Fruit fly (Drosophila melanogaster) whole organism, embryonic: ENCODE results near the gene CG18577.

Experiments used
- Antp ChIP-seq: fragments of 200-800 bp; sonication (Bioruptor generic); optimal IDR thresholded peaks from 3 replicates; lab custom pipeline; 2016; ENCODE audit warnings: missing biosample characterization, missing genetic modification characterization
- CG10462 ChIP-seq: fragments of 200-800 bp; sonication (Bioruptor generic); optimal IDR thresholded peaks from 2 replicates; lab custom pipeline; 2016; ENCODE audit warnings: missing biosample characterization, missing genetic modification characterization
- CG10959 ChIP-seq: fragments of 200-800 bp; sonication (Bioruptor generic); IDR thresholded peaks from 2 replicates; pipeline ENCODE4 v1.3.6; 2022; ENCODE audit warnings: missing biosample characterization, missing genetic modification characterization
- CG10979 ChIP-seq: fragments of 200-800 bp; sonication (Bioruptor generic); optimal IDR thresholded peaks from 2 replicates; lab custom pipeline; 2018; ENCODE audit warnings: missing biosample characterization, mild to moderate bottlenecking, missing genetic modification characterization, moderate library complexity
- CG14014 ChIP-seq: fragments of 200-800 bp; sonication (Bioruptor generic); IDR thresholded peaks from 2 replicates; pipeline ENCODE4 v1.3.6; 2022; ENCODE audit warnings: missing biosample characterization, missing genetic modification characterization
- CG14050 ChIP-seq: fragments of 200-800 bp; sonication (Bioruptor generic); IDR thresholded peaks from 3 replicates; pipeline ENCODE4 v1.3.6; 2022; ENCODE audit warnings: missing biosample characterization, missing genetic modification characterization
- CG15601 ChIP-seq: fragments of 200-800 bp; sonication (Bioruptor generic); optimal IDR thresholded peaks from 3 replicates; lab custom pipeline; 2019; ENCODE audit warnings: missing biosample characterization, mild to moderate bottlenecking, missing genetic modification characterization, moderate library complexity
- CG17328 ChIP-seq: fragments of 200-800 bp; sonication (Bioruptor generic); IDR thresholded peaks from 2 replicates; pipeline ENCODE4 v1.3.6; 2022; ENCODE audit warnings: missing biosample characterization, missing genetic modification characterization
- CG2202 ChIP-seq: fragments of 200-800 bp; sonication (Bioruptor generic); optimal IDR thresholded peaks from 2 replicates; lab custom pipeline; 2018; ENCODE audit warnings: missing biosample characterization, mild to moderate bottlenecking, missing genetic modification characterization
- CG3163 ChIP-seq: fragments of 200-800 bp; sonication (Bioruptor generic); optimal IDR thresholded peaks from 3 replicates; lab custom pipeline; 2016; ENCODE audit warnings: missing biosample characterization, missing genetic modification characterization
- CG3281 ChIP-seq: fragments of 200-800 bp; sonication (Bioruptor generic); optimal IDR thresholded peaks from 3 replicates; lab custom pipeline; 2017; ENCODE audit warnings: missing biosample characterization, mild to moderate bottlenecking, missing genetic modification characterization
- CG3847 ChIP-seq: fragments of 200-800 bp; sonication (Bioruptor generic); IDR thresholded peaks from 2 replicates; pipeline ENCODE4 v1.3.6; 2022; ENCODE audit warnings: missing biosample characterization, missing genetic modification characterization
- CG4404 ChIP-seq: fragments of 200-800 bp; sonication (Bioruptor generic); IDR thresholded peaks from 2 replicates; pipeline ENCODE4 v1.3.6; 2022; ENCODE audit warnings: missing biosample characterization, missing genetic modification characterization
- CG4730 ChIP-seq: fragments of 200-800 bp; sonication (Bioruptor generic); IDR thresholded peaks from 2 replicates; pipeline ENCODE4 v1.3.6; 2022; ENCODE audit warnings: missing biosample characterization, missing genetic modification characterization
- CG5953 ChIP-seq: fragments of 200-800 bp; sonication (Bioruptor generic); IDR thresholded peaks from 2 replicates; pipeline ENCODE4 v1.3.6; 2022; ENCODE audit warnings: missing biosample characterization, missing genetic modification characterization
- CG6765 ChIP-seq: fragments of 200-800 bp; sonication (Bioruptor generic); optimal IDR thresholded peaks from 3 replicates; lab custom pipeline; 2017; ENCODE audit warnings: missing biosample characterization, mild to moderate bottlenecking, missing genetic modification characterization
- CG7271 ChIP-seq: fragments of 200-800 bp; sonication (Bioruptor generic); optimal IDR thresholded peaks from 2 replicates; lab custom pipeline; 2018; ENCODE audit warnings: missing biosample characterization, mild to moderate bottlenecking, missing genetic modification characterization, moderate library complexity
- CG7745 ChIP-seq: fragments of 200-800 bp; sonication (Bioruptor generic); optimal IDR thresholded peaks from 2 replicates; lab custom pipeline; 2018; ENCODE audit warnings: missing biosample characterization, mild to moderate bottlenecking, missing genetic modification characterization, moderate library complexity
- CG8478 ChIP-seq: fragments of >200 bp; optimal IDR thresholded peaks from 2 replicates; lab custom pipeline; 2018
- Chrac-16 ChIP-seq: fragments of 200-800 bp; sonication (Bioruptor generic); optimal IDR thresholded peaks from 3 replicates; lab custom pipeline; 2016; ENCODE audit warnings: missing biosample characterization, missing genetic modification characterization
- Dbx ChIP-seq: fragments of 200-800 bp; sonication (Bioruptor generic); IDR thresholded peaks from 3 replicates; pipeline ENCODE4 v1.3.6; 2022; ENCODE audit warnings: missing biosample characterization, missing genetic modification characterization
- Dip2 ChIP-seq: fragments of 200-800 bp; sonication (Bioruptor generic); IDR thresholded peaks from 2 replicates; pipeline ENCODE4 v1.3.6; 2022; ENCODE audit warnings: missing biosample characterization, missing genetic modification characterization
- Doc2 ChIP-seq: fragments of 200-800 bp; sonication (Bioruptor generic); IDR thresholded peaks from 2 replicates; pipeline ENCODE4 v1.3.6; 2022; ENCODE audit warnings: missing biosample characterization, missing genetic modification characterization
- Dp ChIP-seq: fragments of 200-800 bp; sonication (Bioruptor generic); optimal IDR thresholded peaks from 2 replicates; lab custom pipeline; 2018; ENCODE audit warnings: missing biosample characterization, mild to moderate bottlenecking, missing genetic modification characterization, moderate library complexity
- GATAe ChIP-seq: fragments of 200-800 bp; sonication (Bioruptor generic); conservative IDR thresholded peaks from 2 replicates; pipeline ENCODE4 v1.3.6; 2022; ENCODE audit warnings: missing biosample characterization, missing genetic modification characterization
- Hey ChIP-seq: fragments of 200-800 bp; sonication (Bioruptor generic); optimal IDR thresholded peaks from 3 replicates; lab custom pipeline; 2018; ENCODE audit warnings: missing biosample characterization, mild to moderate bottlenecking, missing genetic modification characterization
- Lpt ChIP-seq: fragments of >200 bp; optimal IDR thresholded peaks from 2 replicates; lab custom pipeline; 2018; ENCODE audit warnings: missing biosample characterization, missing genetic modification characterization
- Max ChIP-seq: fragments of 200-800 bp; sonication (Bioruptor generic); optimal IDR thresholded peaks from 2 replicates; lab custom pipeline; 2016; ENCODE audit warnings: missing biosample characterization, mild to moderate bottlenecking, missing genetic modification characterization
- Mes4 ChIP-seq: fragments of 200-800 bp; sonication (Bioruptor generic); optimal IDR thresholded peaks from 2 replicates; lab custom pipeline; 2016; ENCODE audit warnings: missing biosample characterization, missing genetic modification characterization
- Myb ChIP-seq: fragments of 200-800 bp; sonication (Bioruptor generic); optimal IDR thresholded peaks from 2 replicates; lab custom pipeline; 2016; ENCODE audit warnings: missing biosample characterization, missing genetic modification characterization
- NC2α ChIP-seq: fragments of 200-800 bp; sonication (Bioruptor generic); optimal IDR thresholded peaks from 2 replicates; lab custom pipeline; 2016; ENCODE audit warnings: missing biosample characterization, missing genetic modification characterization
- NK7.1 ChIP-seq: fragments of 200-800 bp; sonication (Bioruptor generic); optimal IDR thresholded peaks from 3 replicates; lab custom pipeline; 2016; ENCODE audit warnings: missing biosample characterization, missing genetic modification characterization
- Poxn ChIP-seq: fragments of 200-800 bp; sonication (Bioruptor generic); IDR thresholded peaks from 2 replicates; pipeline ENCODE4 v1.3.6; 2022; ENCODE audit warnings: missing biosample characterization, missing genetic modification characterization
- TFAM ChIP-seq: fragments of 200-800 bp; sonication (Bioruptor generic); optimal IDR thresholded peaks from 2 replicates; lab custom pipeline; 2017; ENCODE audit warnings: missing biosample characterization, missing genetic modification characterization, inconsistent platforms
- ato ChIP-seq: fragments of 200-800 bp; sonication (Bioruptor generic); IDR thresholded peaks from 2 replicates; pipeline ENCODE4 v1.3.6; 2022; ENCODE audit warnings: missing biosample characterization, missing genetic modification characterization; ENCODE audit not compliant: partially characterized antibody
- bab2 ChIP-seq: fragments of 200-800 bp; sonication (Bioruptor generic); optimal IDR thresholded peaks from 2 replicates; lab custom pipeline; 2016; ENCODE audit warnings: missing biosample characterization, missing genetic modification characterization
- bbx ChIP-seq: fragments of 200-800 bp; sonication (Bioruptor generic); IDR thresholded peaks from 2 replicates; pipeline ENCODE4 v1.3.6; 2022; ENCODE audit warnings: missing biosample characterization, missing genetic modification characterization; ENCODE audit not compliant: partially characterized antibody
- chif ChIP-seq, 2 experiments: fragments of 200-800 bp; sonication (Bioruptor generic); optimal IDR thresholded peaks; 3 replicates each; lab custom pipeline; 2016; ENCODE audit warnings: missing biosample characterization in 2 of 2, missing genetic modification characterization in 2 of 2
- chn ChIP-seq: fragments of 200-800 bp; sonication (Bioruptor generic); optimal IDR thresholded peaks from 2 replicates; lab custom pipeline; 2016; ENCODE audit warnings: missing biosample characterization, missing genetic modification characterization
- dan ChIP-seq: fragments of 200-800 bp; sonication (Bioruptor generic); IDR thresholded peaks from 2 replicates; pipeline ENCODE4 v1.3.6; 2022; ENCODE audit warnings: missing biosample characterization, missing genetic modification characterization
- eve ChIP-seq, 2 experiments: fragments of >200 bp; optimal IDR thresholded peaks; 2 replicates each; lab custom pipeline; 2017; ENCODE audit warnings: missing biosample characterization in 2 of 2, missing genetic modification characterization in 2 of 2
- kni ChIP-seq: fragments of 200-800 bp; sonication (Bioruptor generic); optimal IDR thresholded peaks from 3 replicates; lab custom pipeline; 2017; ENCODE audit warnings: mild to moderate bottlenecking, missing biosample characterization, missing genetic modification reagents, missing genetic modification characterization
- lab ChIP-seq: fragments of 200-800 bp; sonication (Bioruptor generic); optimal IDR thresholded peaks from 3 replicates; lab custom pipeline; 2017; ENCODE audit warnings: missing biosample characterization, missing genetic modification characterization, mild to moderate bottlenecking, moderate library complexity, missing genetic modification reagents
- pros ChIP-seq: fragments of 200-800 bp; sonication (Bioruptor generic); optimal IDR thresholded peaks from 3 replicates; lab custom pipeline; 2019; ENCODE audit warnings: missing biosample characterization, mild to moderate bottlenecking, missing genetic modification characterization, moderate library complexity
- sens-2 ChIP-seq: fragments of 200-800 bp; sonication (Bioruptor generic); IDR thresholded peaks from 2 replicates; pipeline ENCODE4 v1.3.6; 2022; ENCODE audit warnings: missing biosample characterization, missing genetic modification characterization
- sim ChIP-seq: fragments of 200-800 bp; sonication (Bioruptor generic); IDR thresholded peaks from 2 replicates; pipeline ENCODE4 v1.3.6; 2022; ENCODE audit warnings: missing biosample characterization, missing genetic modification characterization
- slou ChIP-seq: fragments of 200-800 bp; sonication (Bioruptor generic); optimal IDR thresholded peaks from 3 replicates; lab custom pipeline; 2016; ENCODE audit warnings: missing biosample characterization, missing genetic modification characterization
- slp2 ChIP-seq: fragments of 200-800 bp; sonication (Bioruptor generic); optimal IDR thresholded peaks from 2 replicates; lab custom pipeline; 2016; ENCODE audit warnings: missing biosample characterization, missing genetic modification characterization
- stc ChIP-seq: fragments of 200-800 bp; sonication (Bioruptor generic); IDR thresholded peaks from 2 replicates; pipeline ENCODE4 v1.3.6; 2022; ENCODE audit warnings: missing biosample characterization, missing genetic modification characterization
- tin ChIP-seq: fragments of 200-800 bp; sonication (Bioruptor generic); optimal IDR thresholded peaks from 3 replicates; lab custom pipeline; 2016; ENCODE audit warnings: missing biosample characterization, missing genetic modification characterization
- unpg ChIP-seq: fragments of 200-800 bp; sonication (Bioruptor generic); optimal IDR thresholded peaks from 3 replicates; lab custom pipeline; 2018; ENCODE audit warnings: missing biosample characterization, mild to moderate bottlenecking, missing genetic modification characterization, moderate library complexity
- vvl ChIP-seq: fragments of 200-800 bp; sonication (Bioruptor generic); IDR thresholded peaks from 2 replicates; pipeline ENCODE4 v1.3.6; 2022; ENCODE audit warnings: missing biosample characterization, missing genetic modification characterization

Gene CG18577

DNA sequence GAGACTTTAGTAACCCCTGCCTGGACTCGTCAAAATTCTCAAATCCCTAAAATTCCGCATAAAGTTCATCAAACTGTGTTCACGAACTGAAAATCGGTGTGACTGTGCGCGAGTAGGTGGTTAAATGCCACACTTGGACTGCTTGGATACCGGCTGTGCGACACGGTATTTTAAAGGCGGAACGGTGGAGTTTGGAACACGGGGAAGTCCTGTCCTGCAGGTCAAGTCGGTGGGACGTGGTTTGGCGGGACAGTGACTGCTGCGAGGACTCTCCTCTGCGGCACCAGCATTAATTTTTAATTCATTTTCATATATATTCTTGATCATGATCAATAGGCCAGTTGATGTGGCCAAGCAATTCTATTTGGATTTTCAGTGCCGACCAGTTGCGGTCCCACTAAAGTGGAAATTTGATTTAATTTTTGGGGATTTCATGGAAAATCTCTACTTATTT, 39.1 kb downstream of the CG18577 start, which contains the start of the genes Arfip and CG17721 (continued):
- TF ChIP-seq chn (GFP tag; lab: Kevin White, UChicago) (no peak), Hey (no peak), CG4404 (GFP tag; lab: Robert Waterston, UW) (no peak), CG6765 (GFP tag; lab: Kevin White, UChicago) (no peak), CG5953 (GFP tag; lab: Robert Waterston, UW) (no peak), GATAe (GFP tag; lab: Robert Waterston, UW) (no peak), Doc2 (GFP tag; lab: Robert Waterston, UW) (no peak), CG7271 (no peak), Chrac-16 (GFP tag; lab: Kevin White, UChicago) (no peak), CG14050 (no peak), CG10979 (tag; lab: Kevin White, UChicago) (no peak), stc (GFP tag; lab: Robert Waterston, UW) (no peak), Antp (GFP tag; lab: Kevin White, UChicago) (no peak), CG10959 (GFP tag; lab: Robert Waterston, UW) (no peak), Poxn (GFP tag; lab: Robert Waterston, UW) (no peak), eve (GFP tag; optimal IDR thresholded peaks at IDR 0.05; lab: Kevin White, UChicago) (no peak), TFAM (GFP tag; lab: Kevin White, UChicago) (no peak), Dp (GFP tag; lab: Kevin White, UChicago) (peak; percentile 44)
- TF ChIP-seq, all 482 proteins: peak for 57

DNA sequence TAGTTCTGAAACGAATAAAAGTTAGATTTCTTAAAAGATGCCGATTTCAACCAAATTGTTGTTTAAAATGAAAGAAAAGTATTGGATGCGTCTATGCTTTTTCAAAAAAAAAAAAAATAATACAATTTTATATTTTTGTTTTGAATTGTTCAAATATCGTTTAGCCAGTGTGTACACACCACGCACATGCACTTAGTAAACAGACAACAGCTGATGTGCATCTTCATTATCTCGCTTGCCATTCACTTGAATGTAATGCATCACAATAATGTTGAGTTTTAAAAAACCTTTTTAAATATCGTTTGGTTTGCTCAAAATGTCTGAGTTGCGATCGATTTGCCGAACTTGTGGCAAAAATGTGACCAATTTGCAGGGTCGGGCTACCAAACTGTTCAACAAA, 40.1 kb downstream of the CG18577 start, which contains the start of gene CG31441:
TSS of gene CG31441 (plus strand) at position 246 of the 400 bp plus-strand sequence.
- no peak for TF ChIP-seq NC2α (GFP tag; lab: Kevin White, UChicago)
- no peak for TF ChIP-seq tin (GFP tag; lab: Kevin White, UChicago)
- 0 out of 2 replicates have a peak, but pooled peaks have one; percentile 10 for TF ChIP-seq vvl (GFP tag; lab: Robert Waterston, UW)
- no peak for TF ChIP-seq unpg
- TF ChIP-seq CG15601 (tag; lab: Kevin White, UChicago), result no peak
- TF ChIP-seq Myb (GFP tag; lab: Kevin White, UChicago), result peak; percentile 55
- no peak for TF ChIP-seq lab
- no peak for TF ChIP-seq CG14014
- TF ChIP-seq CG17328, result no peak
- TF ChIP-seq dan (GFP tag; lab: Robert Waterston, UW), result no peak
- no peak for TF ChIP-seq bab2 (GFP tag; lab: Kevin White, UChicago)
- no peak for TF ChIP-seq CG7745 (tag; lab: Kevin White, UChicago)
- no peak for TF ChIP-seq slou (GFP tag; lab: Kevin White, UChicago)
- TF ChIP-seq CG3847 (GFP tag; lab: Robert Waterston, UW), result no peak
- no peak for TF ChIP-seq sim (GFP tag; lab: Robert Waterston, UW)
- no peak for TF ChIP-seq stc (GFP tag; lab: Robert Waterston, UW)
- TF ChIP-seq bbx, result peak; percentile 49; the same call in 1 of the 2 replicates
- TF ChIP-seq CG8478, result no peak
- TF ChIP-seq CG2202, result no peak
- no peak for TF ChIP-seq chif (GFP tag; optimal IDR thresholded peaks at IDR 0.05; lab: Kevin White, UChicago)
- TF ChIP-seq Lpt, result no peak
- TF ChIP-seq CG3281 (GFP tag; lab: Kevin White, UChicago), result no peak
- TF ChIP-seq Max (GFP tag; lab: Kevin White, UChicago), result no peak
- no peak for TF ChIP-seq slp2
- TF ChIP-seq CG10979 (tag; lab: Kevin White, UChicago), result no peak
- no peak for TF ChIP-seq Dip2 (GFP tag; lab: Robert Waterston, UW)
- TF ChIP-seq pros, result no peak
- no peak for TF ChIP-seq CG3163
- TF ChIP-seq kni, result no peak
- no peak for TF ChIP-seq Mes4 (GFP tag; lab: Kevin White, UChicago)
- TF ChIP-seq sens-2 (GFP tag; lab: Robert Waterston, UW), result no peak
- TF ChIP-seq ato (GFP tag; lab: Robert Waterston, UW), result peak; percentile 30; the same call in 1 of the 2 replicates
- TF ChIP-seq CG4730 (GFP tag; lab: Robert Waterston, UW), result no peak
- no peak for TF ChIP-seq Dbx (GFP tag; lab: Robert Waterston, UW)
- no peak for TF ChIP-seq NK7.1 (GFP tag; lab: Kevin White, UChicago)
- TF ChIP-seq CG10462 (GFP tag; lab: Kevin White, UChicago), result no peak
